Fruit fly (Drosophila melanogaster) Kc167 (cell line): ENCODE data around the gene abs.

Experiments used
- Sin3A ChIP-seq: fragments of >200 bp; optimal IDR thresholded peaks from 2 replicates; lab custom pipeline; 2018; ENCODE audit warnings: missing external identifiers
- h ChIP-seq: fragments of >200 bp; optimal IDR thresholded peaks from 3 replicates; lab custom pipeline; 2018; ENCODE audit warnings: missing external identifiers
- psq ChIP-seq: fragments of >200 bp; optimal IDR thresholded peaks from 2 replicates; lab custom pipeline; 2017; ENCODE audit warnings: missing external identifiers

DNA sequence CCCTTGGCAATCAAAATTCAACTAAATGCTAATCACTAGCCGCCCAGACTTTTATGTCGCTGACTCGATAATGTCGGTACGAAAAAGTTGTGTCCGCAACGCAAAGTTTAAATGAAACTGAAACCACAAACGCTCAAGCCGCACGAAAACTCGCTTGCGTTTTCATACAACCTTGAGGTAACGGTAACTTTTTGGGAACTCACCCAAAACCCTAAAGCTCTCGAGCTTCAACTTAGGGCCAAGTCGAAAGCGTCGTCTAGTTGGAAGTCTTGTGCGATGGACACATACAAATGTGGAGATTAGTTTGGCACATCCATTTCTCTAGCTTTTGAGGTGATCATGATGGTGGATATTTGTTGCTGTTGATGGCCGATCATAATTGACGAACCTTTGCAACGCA lies 17.1 kb downstream of the abs start:
- TF ChIP-seq psq (lab: Kevin White, UChicago) (no peak), h (no peak), Sin3A (no peak)
